Worm (Caenorhabditis elegans) whole organism, mixed stage, embryonic: ENCODE data around the gene Y43F8C.11.

Source experiments
- M03D4.4 ChIP-seq: sonication (generic microtip); optimal IDR thresholded peaks from 2 replicates; lab custom pipeline; 2017; ENCODE audit warnings: mild to moderate bottlenecking, missing genetic modification characterization, missing compliant biosample characterization
- bed-3 ChIP-seq: fragments of 200-800 bp; sonication (Bioruptor generic); optimal IDR thresholded peaks from 3 replicates; lab custom pipeline; 2018; ENCODE audit warnings: mild to moderate bottlenecking, missing genetic modification characterization, moderate library complexity, missing compliant biosample characterization
- ceh-39 ChIP-seq: fragments of 150-350 bp; optimal IDR thresholded peaks from 2 replicates; lab custom pipeline; 2014; ENCODE audit warnings: missing biosample characterization, missing genetic modification characterization
- ceh-43 ChIP-seq: fragments of 200-800 bp; sonication (Bioruptor generic); optimal IDR thresholded peaks from 2 replicates; lab custom pipeline; 2018; ENCODE audit warnings: mild to moderate bottlenecking, missing genetic modification characterization, moderate library complexity, missing compliant biosample characterization
- ceh-83 ChIP-seq: fragments of 200-800 bp; sonication (Bioruptor generic); optimal IDR thresholded peaks from 2 replicates; lab custom pipeline; 2018; ENCODE audit warnings: mild to moderate bottlenecking, missing genetic modification characterization, missing compliant biosample characterization
- ces-1 ChIP-seq: fragments of 150-350 bp; optimal IDR thresholded peaks from 2 replicates; lab custom pipeline; 2014; ENCODE audit warnings: missing biosample characterization, missing genetic modification reagents, missing genetic modification characterization
- cnd-1 ChIP-seq: fragments of 200-800 bp; sonication (Bioruptor generic); optimal IDR thresholded peaks from 2 replicates; lab custom pipeline; 2018; ENCODE audit warnings: mild to moderate bottlenecking, missing genetic modification characterization, missing compliant biosample characterization
- drap-1 ChIP-seq: fragments of 200-800 bp; sonication (Bioruptor generic); optimal IDR thresholded peaks from 3 replicates; lab custom pipeline; 2018; ENCODE audit warnings: mild to moderate bottlenecking, missing genetic modification characterization, missing compliant biosample characterization
- elt-1 ChIP-seq: sonication (generic microtip); optimal IDR thresholded peaks from 2 replicates; lab custom pipeline; 2017; ENCODE audit warnings: missing genetic modification characterization, mild to moderate bottlenecking, missing compliant biosample characterization, antibody characterized with exemption, moderate library complexity, borderline replicate concordance; ENCODE audit not compliant: insufficient read depth
- elt-3 ChIP-seq: fragments of 150-350 bp; optimal IDR thresholded peaks from 2 replicates; lab custom pipeline; 2014; ENCODE audit warnings: missing biosample characterization, missing genetic modification characterization
- flh-1 ChIP-seq: fragments of 200-800 bp; sonication (Bioruptor generic); optimal IDR thresholded peaks from 2 replicates; lab custom pipeline; 2018; ENCODE audit warnings: mild to moderate bottlenecking, missing genetic modification characterization, moderate library complexity, missing compliant biosample characterization
- ham-2 ChIP-seq: fragments of 200-800 bp; sonication (Bioruptor generic); optimal IDR thresholded peaks from 2 replicates; lab custom pipeline; 2018; ENCODE audit warnings: mild to moderate bottlenecking, missing genetic modification characterization, missing compliant biosample characterization
- hlh-1 ChIP-seq: fragments of 150-350 bp; optimal IDR thresholded peaks from 2 replicates; lab custom pipeline; 2014; ENCODE audit warnings: missing biosample characterization, missing genetic modification reagents, missing genetic modification characterization
- lin-13 ChIP-seq: fragments of 150-350 bp; optimal IDR thresholded peaks from 2 replicates; lab custom pipeline; 2014; ENCODE audit warnings: missing biosample characterization, missing genetic modification characterization
- lin-32 ChIP-seq: fragments of 200-800 bp; sonication (Bioruptor generic); optimal IDR thresholded peaks from 2 replicates; lab custom pipeline; 2018; ENCODE audit warnings: mild to moderate bottlenecking, missing genetic modification characterization, missing compliant biosample characterization
- lsy-2 ChIP-seq: fragments of 150-350 bp; optimal IDR thresholded peaks from 2 replicates; lab custom pipeline; 2014; ENCODE audit warnings: missing biosample characterization, missing genetic modification characterization
- mab-5 ChIP-seq: fragments of 150-350 bp; optimal IDR thresholded peaks from 2 replicates; lab custom pipeline; 2014; ENCODE audit warnings: missing biosample characterization, missing genetic modification characterization
- mep-1 ChIP-seq: fragments of 150-350 bp; optimal IDR thresholded peaks from 2 replicates; lab custom pipeline; 2017; ENCODE audit warnings: missing biosample characterization, missing genetic modification reagents, missing genetic modification characterization, inconsistent platforms
- mls-2 ChIP-seq: sonication (generic microtip); optimal IDR thresholded peaks from 2 replicates; lab custom pipeline; 2016; ENCODE audit warnings: mild to moderate bottlenecking, missing genetic modification characterization, moderate library complexity, missing compliant biosample characterization
- nhr-12 ChIP-seq: fragments of 150-350 bp; optimal IDR thresholded peaks from 2 replicates; lab custom pipeline; 2014; ENCODE audit warnings: missing biosample characterization, missing genetic modification characterization
- nhr-2 ChIP-seq: fragments of 150-350 bp; optimal IDR thresholded peaks from 2 replicates; lab custom pipeline; 2014; ENCODE audit warnings: missing biosample characterization, missing genetic modification characterization
- nhr-237 ChIP-seq: fragments of 150-350 bp; optimal IDR thresholded peaks from 2 replicates; lab custom pipeline; 2014; ENCODE audit warnings: missing biosample characterization, missing genetic modification characterization
- nhr-76 ChIP-seq: sonication (generic microtip); optimal IDR thresholded peaks from 2 replicates; lab custom pipeline; 2017; ENCODE audit warnings: missing biosample characterization, missing genetic modification characterization
- pha-4 ChIP-seq: fragments of 150-350 bp; optimal IDR thresholded peaks from 2 replicates; lab custom pipeline; 2018; ENCODE audit warnings: missing biosample characterization, missing genetic modification reagents, missing genetic modification characterization
- sem-2 ChIP-seq: fragments of 200-800 bp; sonication (Bioruptor generic); optimal IDR thresholded peaks from 2 replicates; lab custom pipeline; 2018; ENCODE audit warnings: mild to moderate bottlenecking, missing genetic modification characterization, missing compliant biosample characterization
- snpc-4 ChIP-seq: fragments of 150-350 bp; optimal IDR thresholded peaks from 2 replicates; lab custom pipeline; 2014; ENCODE audit warnings: missing biosample characterization, missing genetic modification characterization
- sptf-1 ChIP-seq: sonication (generic microtip); optimal IDR thresholded peaks from 2 replicates; lab custom pipeline; 2017; ENCODE audit warnings: mild to moderate bottlenecking, missing genetic modification characterization, moderate library complexity, missing compliant biosample characterization
- tbx-8 ChIP-seq: fragments of 200-800 bp; sonication (Bioruptor generic); optimal IDR thresholded peaks from 2 replicates; lab custom pipeline; 2018; ENCODE audit warnings: mild to moderate bottlenecking, missing genetic modification characterization, moderate library complexity, missing compliant biosample characterization
- unc-120 ChIP-seq: sonication (generic microtip); optimal IDR thresholded peaks from 2 replicates; lab custom pipeline; 2017; ENCODE audit warnings: missing genetic modification characterization, missing compliant biosample characterization; ENCODE audit not compliant: poor library complexity, severe bottlenecking
- unc-39 ChIP-seq: fragments of 150-350 bp; optimal IDR thresholded peaks from 2 replicates; lab custom pipeline; 2014; ENCODE audit warnings: missing biosample characterization, missing genetic modification characterization
- unc-62 ChIP-seq: fragments of 150-350 bp; optimal IDR thresholded peaks from 2 replicates; lab custom pipeline; 2014; ENCODE audit warnings: missing biosample characterization, missing genetic modification reagents, missing genetic modification characterization
- zip-8 ChIP-seq: fragments of 150-350 bp; optimal IDR thresholded peaks from 2 replicates; lab custom pipeline; 2014; ENCODE audit warnings: missing biosample characterization, missing genetic modification characterization
- ztf-11 ChIP-seq: fragments of 150-350 bp; optimal IDR thresholded peaks from 2 replicates; lab custom pipeline; 2014; ENCODE audit warnings: missing biosample characterization, missing genetic modification characterization

The Y43F8C.11 gene

DNA sequence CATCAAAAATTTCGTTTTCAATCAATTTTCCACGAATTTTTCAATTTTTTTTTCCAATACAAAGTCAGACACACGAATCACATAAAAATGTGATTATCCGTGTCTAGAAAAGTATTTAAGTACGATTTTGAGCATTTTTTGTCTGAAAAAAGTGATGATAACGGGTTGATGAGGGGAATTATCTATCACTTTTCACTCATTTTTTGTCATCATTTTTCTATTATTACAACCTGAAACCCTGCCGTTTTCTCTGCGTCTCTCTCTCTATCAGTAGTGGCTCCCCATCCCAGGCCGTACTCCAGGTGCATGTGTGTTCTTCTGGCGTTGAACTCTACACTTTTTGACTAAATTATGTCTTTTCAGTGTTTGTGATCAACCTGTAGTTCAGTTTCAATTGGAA is 2.3 kb downstream of the Y43F8C.11 start:
- no peak for TF ChIP-seq pha-4 (tag; lab: Kevin White, UChicago)
- TF ChIP-seq snpc-4 = no peak
- no peak for TF ChIP-seq nhr-12
- TF ChIP-seq hlh-1 (tag; lab: Kevin White, UChicago) = no peak
- TF ChIP-seq ceh-43 (GFP tag; lab: Kevin White, UChicago) = no peak
- TF ChIP-seq M03D4.4 (tag; lab: Kevin White, UChicago) = no peak
- no peak for TF ChIP-seq bed-3 (GFP tag; lab: Kevin White, UChicago)
- TF ChIP-seq drap-1 = no peak
- TF ChIP-seq lsy-2 (tag; lab: Kevin White, UChicago) = no peak
- no peak for TF ChIP-seq flh-1
- TF ChIP-seq ztf-11 (tag; lab: Kevin White, UChicago) = no peak
- no peak for TF ChIP-seq ceh-39 (tag; lab: Kevin White, UChicago)
- TF ChIP-seq unc-39 = no peak
- no peak for TF ChIP-seq elt-1 (tag; lab: Kevin White, UChicago)
- no peak for TF ChIP-seq nhr-76
- TF ChIP-seq elt-3 (tag; lab: Kevin White, UChicago) = no peak
- no peak for TF ChIP-seq ces-1 (GFP tag; lab: Kevin White, UChicago)
- no peak for TF ChIP-seq mep-1
- TF ChIP-seq nhr-237 (tag; lab: Kevin White, UChicago) = no peak
- TF ChIP-seq nhr-2 (tag; lab: Kevin White, UChicago) = no peak

ce11 chrV:19673298-19673903 is 3.3 kb downstream of the Y43F8C.11 start:
- no peak for TF ChIP-seq lin-13 (tag; lab: Kevin White, UChicago)
- TF ChIP-seq lin-32 = no peak

DNA sequence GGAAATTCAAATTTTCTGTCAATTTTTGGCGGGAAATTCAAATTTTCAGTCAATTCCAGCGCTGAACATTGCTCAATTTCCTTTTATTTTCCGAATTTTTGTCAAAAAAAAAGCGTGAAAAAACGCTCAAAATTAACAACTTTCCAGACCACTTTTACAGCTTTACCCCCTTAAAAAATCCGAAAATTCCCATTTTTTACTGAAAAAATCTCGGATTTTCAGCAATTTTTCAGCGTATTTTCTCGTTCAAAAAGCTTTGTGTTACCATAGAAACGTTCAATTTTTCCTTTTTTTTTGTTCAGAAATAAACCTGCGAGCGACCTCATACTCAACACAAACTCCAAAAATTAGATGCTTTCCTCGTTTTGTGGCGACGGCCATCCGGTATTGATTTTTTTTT is 4.5 kb downstream of the Y43F8C.11 start, which contains the start of gene mrp-7:
Gene mrp-7, plus strand, starts transcription at position 301 of the 400 bp plus-strand sequence.
- TF ChIP-seq ham-2 (GFP tag; lab: Kevin White, UChicago) = no peak
- no peak for TF ChIP-seq ceh-83 (GFP tag; lab: Kevin White, UChicago)
- TF ChIP-seq unc-39 = no peak
- no peak for TF ChIP-seq bed-3 (GFP tag; lab: Kevin White, UChicago)
- TF ChIP-seq elt-3 (tag; lab: Kevin White, UChicago) = no peak
- no peak for TF ChIP-seq mls-2
- TF ChIP-seq flh-1 = no peak
- TF ChIP-seq mep-1 = no peak
- no peak for TF ChIP-seq snpc-4
- TF ChIP-seq lin-13 (tag; lab: Kevin White, UChicago) = no peak
- no peak for TF ChIP-seq tbx-8 (GFP tag; lab: Kevin White, UChicago)
- TF ChIP-seq lsy-2 (tag; lab: Kevin White, UChicago) = no peak
- no peak for TF ChIP-seq nhr-76
- TF ChIP-seq nhr-12 = no peak
- no peak for TF ChIP-seq nhr-237 (tag; lab: Kevin White, UChicago)

- TF ChIP-seq sptf-1 (tag; lab: Kevin White, UChicago) = no peak
- TF ChIP-seq ceh-43 (GFP tag; lab: Kevin White, UChicago) = no peak
- no peak for TF ChIP-seq zip-8 (tag; lab: Kevin White, UChicago)
- TF ChIP-seq unc-39 = no peak
- TF ChIP-seq lsy-2 (tag; lab: Kevin White, UChicago) = no peak
- no peak for TF ChIP-seq cnd-1 (tag; lab: Kevin White, UChicago)
- TF ChIP-seq unc-120 = no peak
- TF ChIP-seq nhr-237 (tag; lab: Kevin White, UChicago) = no peak
- TF ChIP-seq lin-32 = no peak
- TF ChIP-seq ham-2 (GFP tag; lab: Kevin White, UChicago) = no peak
- no peak for TF ChIP-seq ztf-11 (tag; lab: Kevin White, UChicago)
- no peak for TF ChIP-seq mep-1
- no peak for TF ChIP-seq unc-62
- TF ChIP-seq ceh-83 (GFP tag; lab: Kevin White, UChicago) = no peak
- TF ChIP-seq nhr-12 = no peak
Measured at ce11 chrV:19691271-19691886, 21.3 kb downstream of the Y43F8C.11 start.

- no peak for TF ChIP-seq sem-2
- no peak for TF ChIP-seq ces-1 (GFP tag; lab: Kevin White, UChicago)
- TF ChIP-seq nhr-237 (tag; lab: Kevin White, UChicago) = no peak
- TF ChIP-seq ceh-83 (GFP tag; lab: Kevin White, UChicago) = no peak
- no peak for TF ChIP-seq lin-32
- TF ChIP-seq unc-39 = no peak
- no peak for TF ChIP-seq ham-2 (GFP tag; lab: Kevin White, UChicago)
- no peak for TF ChIP-seq nhr-76
- TF ChIP-seq lin-13 (tag; lab: Kevin White, UChicago) = no peak
- no peak for TF ChIP-seq snpc-4
- TF ChIP-seq hlh-1 (tag; lab: Kevin White, UChicago) = no peak
- TF ChIP-seq bed-3 (GFP tag; lab: Kevin White, UChicago) = no peak
- TF ChIP-seq lsy-2 (tag; lab: Kevin White, UChicago) = no peak
- TF ChIP-seq mab-5 (tag; lab: Kevin White, UChicago) = no peak
- TF ChIP-seq sptf-1 (tag; lab: Kevin White, UChicago) = no peak
Measured at ce11 chrV:19691954-19692353, 21.9 kb downstream of the Y43F8C.11 start.
